Fruit fly (Drosophila melanogaster) whole organism, prepupa: ENCODE results near the gene CG33767.

ENCODE experiments used
- Blimp-1 ChIP-seq: fragments of 200-800 bp; sonication (Bioruptor generic); optimal IDR thresholded peaks from 3 replicates; lab custom pipeline; 2017; ENCODE audit warnings: missing biosample characterization, missing genetic modification characterization, mild to moderate bottlenecking, moderate library complexity, missing genetic modification reagents
- CG10631 ChIP-seq: fragments of 200-800 bp; sonication (Bioruptor generic); optimal IDR thresholded peaks from 2 replicates; lab custom pipeline; 2016; ENCODE audit warnings: missing biosample characterization, missing genetic modification characterization
- CG10669 ChIP-seq: fragments of 200-800 bp; sonication (Bioruptor generic); optimal IDR thresholded peaks from 3 replicates; lab custom pipeline; 2018; ENCODE audit warnings: missing biosample characterization, mild to moderate bottlenecking, missing genetic modification characterization, moderate library complexity
- CG11294 ChIP-seq: fragments of 200-800 bp; sonication (Bioruptor generic); IDR thresholded peaks from 2 replicates; pipeline ENCODE4 v1.3.6; 2022; ENCODE audit warnings: missing biosample characterization, missing genetic modification characterization
- CG11762 ChIP-seq: fragments of 200-800 bp; sonication (Bioruptor generic); optimal IDR thresholded peaks from 3 replicates; lab custom pipeline; 2016; ENCODE audit warnings: missing biosample characterization, missing genetic modification characterization; ENCODE audit not compliant: insufficient read depth
- CG11902 ChIP-seq: fragments of 200-800 bp; sonication (Bioruptor generic); optimal IDR thresholded peaks from 3 replicates; lab custom pipeline; 2016; ENCODE audit warnings: missing biosample characterization, missing genetic modification characterization
- CG15336 ChIP-seq: fragments of 200-800 bp; sonication (Bioruptor generic); IDR thresholded peaks from 2 replicates; pipeline ENCODE4 v1.3.6; 2022; ENCODE audit warnings: missing biosample characterization, missing genetic modification characterization
- CG1621 ChIP-seq: fragments of 200-800 bp; sonication (Bioruptor generic); optimal IDR thresholded peaks from 3 replicates; lab custom pipeline; 2018; ENCODE audit warnings: missing biosample characterization, mild to moderate bottlenecking, missing genetic modification characterization
- CG3032 ChIP-seq: fragments of 200-800 bp; optimal IDR thresholded peaks from 2 replicates; lab custom pipeline; 2019; ENCODE audit warnings: missing biosample characterization, mild to moderate bottlenecking, missing genetic modification characterization, moderate library complexity
- CG34406 ChIP-seq: fragments of 200-800 bp; sonication (Bioruptor generic); optimal IDR thresholded peaks from 3 replicates; lab custom pipeline; 2016; ENCODE audit warnings: missing biosample characterization, missing genetic modification characterization
- CG3919 ChIP-seq: fragments of 200-800 bp; sonication (Bioruptor generic); optimal IDR thresholded peaks from 3 replicates; lab custom pipeline; 2016; ENCODE audit warnings: missing biosample characterization, missing genetic modification characterization
- CG4318 ChIP-seq: fragments of 200-800 bp; sonication (Bioruptor generic); optimal IDR thresholded peaks from 3 replicates; lab custom pipeline; 2017; ENCODE audit warnings: missing biosample characterization, mild to moderate bottlenecking, missing genetic modification characterization
- CG6276 ChIP-seq: fragments of 200-800 bp; sonication (Bioruptor generic); optimal IDR thresholded peaks from 2 replicates; lab custom pipeline; 2017; ENCODE audit warnings: missing biosample characterization, mild to moderate bottlenecking, missing genetic modification characterization
- CG6808 ChIP-seq: fragments of 200-800 bp; sonication (Bioruptor generic); optimal IDR thresholded peaks from 3 replicates; lab custom pipeline; 2017; ENCODE audit warnings: missing biosample characterization, missing genetic modification characterization, mild to moderate bottlenecking, moderate library complexity, missing genetic modification reagents
- CG7368 ChIP-seq: fragments of 200-800 bp; sonication (Bioruptor generic); optimal IDR thresholded peaks from 3 replicates; lab custom pipeline; 2016; ENCODE audit warnings: missing biosample characterization, missing genetic modification characterization
- CG8119 ChIP-seq: fragments of 200-800 bp; sonication (Bioruptor generic); IDR thresholded peaks from 3 replicates; pipeline ENCODE4 v1.3.6; 2022; ENCODE audit warnings: missing biosample characterization, missing genetic modification characterization
- CG8319 ChIP-seq: fragments of 200-800 bp; sonication (Bioruptor generic); optimal IDR thresholded peaks from 3 replicates; lab custom pipeline; 2016; ENCODE audit warnings: missing biosample characterization, missing genetic modification characterization
- CG8632 ChIP-seq: fragments of 200-800 bp; sonication (Bioruptor generic); optimal IDR thresholded peaks from 3 replicates; lab custom pipeline; 2016; ENCODE audit warnings: missing biosample characterization, missing genetic modification characterization
- Eip93F ChIP-seq: fragments of 200-800 bp; sonication (Bioruptor generic); optimal IDR thresholded peaks from 2 replicates; lab custom pipeline; 2016; ENCODE audit warnings: missing biosample characterization, mild to moderate bottlenecking, missing genetic modification characterization
- Hr38 ChIP-seq: sonication (Bioruptor generic); optimal IDR thresholded peaks from 2 replicates; lab custom pipeline; 2016; ENCODE audit warnings: missing biosample characterization, missing genetic modification characterization
- Hr39 ChIP-seq: fragments of 200-800 bp; sonication (Bioruptor generic); optimal IDR thresholded peaks from 2 replicates; lab custom pipeline; 2016; ENCODE audit warnings: missing biosample characterization, missing genetic modification characterization
- OdsH ChIP-seq: fragments of 200-800 bp; sonication (Bioruptor generic); optimal IDR thresholded peaks from 3 replicates; lab custom pipeline; 2016; ENCODE audit warnings: missing biosample characterization, missing genetic modification characterization
- Smox ChIP-seq: fragments of 200-800 bp; sonication (Bioruptor generic); optimal IDR thresholded peaks from 3 replicates; lab custom pipeline; 2016; ENCODE audit warnings: missing biosample characterization, missing genetic modification characterization
- Sox102F ChIP-seq: fragments of 200-800 bp; sonication (Bioruptor generic); optimal IDR thresholded peaks from 2 replicates; lab custom pipeline; 2016; ENCODE audit warnings: missing biosample characterization, mild to moderate bottlenecking, missing genetic modification characterization
- Sox15 ChIP-seq: fragments of 200-800 bp; sonication (Bioruptor generic); optimal IDR thresholded peaks from 3 replicates; lab custom pipeline; 2016; ENCODE audit warnings: missing biosample characterization, missing genetic modification characterization
- achi ChIP-seq: fragments of 200-800 bp; sonication (Bioruptor generic); optimal IDR thresholded peaks from 3 replicates; lab custom pipeline; 2016; ENCODE audit warnings: missing biosample characterization, missing genetic modification characterization
- dac ChIP-seq: fragments of 200-800 bp; sonication (Bioruptor generic); optimal IDR thresholded peaks from 2 replicates; lab custom pipeline; 2017; ENCODE audit warnings: missing biosample characterization, mild to moderate bottlenecking, missing genetic modification characterization
- esn ChIP-seq: fragments of 200-800 bp; sonication (Bioruptor generic); optimal IDR thresholded peaks from 2 replicates; lab custom pipeline; 2016; ENCODE audit warnings: missing biosample characterization, mild to moderate bottlenecking, missing genetic modification characterization, moderate library complexity
- fkh ChIP-seq: fragments of 200-800 bp; sonication (Bioruptor generic); optimal IDR thresholded peaks from 3 replicates; lab custom pipeline; 2017; ENCODE audit warnings: missing biosample characterization, mild to moderate bottlenecking, missing genetic modification characterization, moderate library complexity
- lz ChIP-seq: fragments of 200-800 bp; sonication (Bioruptor generic); optimal IDR thresholded peaks from 3 replicates; lab custom pipeline; 2016; ENCODE audit warnings: missing biosample characterization, missing genetic modification characterization
- net ChIP-seq: fragments of 200-800 bp; sonication (Bioruptor generic); optimal IDR thresholded peaks from 3 replicates; lab custom pipeline; 2016; ENCODE audit warnings: missing biosample characterization, missing genetic modification characterization
- salr ChIP-seq, 2 experiments: fragments of 200-800 bp; sonication (Bioruptor generic); optimal IDR thresholded peaks; 3 replicates each; lab custom pipeline; 2016 to 2018; ENCODE audit warnings: missing biosample characterization in 2 of 2, missing genetic modification characterization in 2 of 2, mild to moderate bottlenecking in 1 of 2
- spab ChIP-seq: fragments of 200-800 bp; sonication (Bioruptor generic); optimal IDR thresholded peaks from 2 replicates; lab custom pipeline; 2017; ENCODE audit warnings: missing biosample characterization, mild to moderate bottlenecking, missing genetic modification characterization, missing genetic modification reagents

CG33767 gene

dm6 chr3L:22646007-22646406, at the start of gene CG33767:
Gene CG33767 (plus strand): TSS chr3L:22646307.
- TF ChIP-seq CG3032 (tag; lab: Kevin White, UChicago): no peak
- no peak for TF ChIP-seq Blimp-1
- TF ChIP-seq CG10669: no peak
- TF ChIP-seq lz: no peak
- no peak for TF ChIP-seq CG34406
- no peak for TF ChIP-seq Sox102F
- TF ChIP-seq CG8319 (GFP tag; lab: Kevin White, UChicago): no peak
- TF ChIP-seq salr (GFP tag; optimal IDR thresholded peaks at IDR 0.05; lab: Kevin White, UChicago): no peak
- TF ChIP-seq CG11762 (GFP tag; lab: Kevin White, UChicago): no peak
- no peak for TF ChIP-seq CG15336 (GFP tag; lab: Robert Waterston, UW)
- TF ChIP-seq fkh (GFP tag; lab: Kevin White, UChicago): no peak
- TF ChIP-seq net (GFP tag; lab: Kevin White, UChicago): no peak
- TF ChIP-seq CG8119 (GFP tag; lab: Robert Waterston, UW): no peak
- TF ChIP-seq CG4318 (GFP tag; lab: Kevin White, UChicago): no peak
- TF ChIP-seq Eip93F: no peak
- no peak for TF ChIP-seq CG10631

dm6 chr3L:22605637-22606419, 40.3 kb upstream of the CG33767 start, which contains the start of gene ND-B14.5AL:
Gene ND-B14.5AL (plus strand): TSS chr3L:22606369.
- no peak for TF ChIP-seq CG11902 (GFP tag; lab: Kevin White, UChicago)
- TF ChIP-seq CG3919 (GFP tag; lab: Kevin White, UChicago): no peak
- no peak for TF ChIP-seq CG15336 (GFP tag; lab: Robert Waterston, UW)
- no peak for TF ChIP-seq Hr38 (GFP tag; lab: Kevin White, UChicago)
- no peak for TF ChIP-seq CG6808 (GFP tag; lab: Kevin White, UChicago)
- TF ChIP-seq achi (GFP tag; lab: Kevin White, UChicago): no peak
- no peak for TF ChIP-seq dac
- no peak for TF ChIP-seq Hr39 (GFP tag; lab: Kevin White, UChicago)
- no peak for TF ChIP-seq CG6276
- no peak for TF ChIP-seq CG7368 (GFP tag; lab: Kevin White, UChicago)

- TF ChIP-seq esn (GFP tag; lab: Kevin White, UChicago) (no peak), OdsH (GFP tag; lab: Kevin White, UChicago) (no peak), Smox (no peak), CG8119 (GFP tag; lab: Robert Waterston, UW) (no peak), lz (no peak)
Measured at dm6 chr3L:22607076-22607475, 39.0 kb upstream of the CG33767 start.

dm6 chr3L:22616784-22617183, 29.3 kb upstream of the CG33767 start:
- TF ChIP-seq OdsH (GFP tag; lab: Kevin White, UChicago) (no peak), CG10631 (no peak), CG11902 (GFP tag; lab: Kevin White, UChicago) (no peak), CG11294 (no peak), CG10669 (no peak), CG6276 (no peak), Smox (no peak), salr (GFP tag; optimal IDR thresholded peaks at IDR 0.05; lab: Kevin White, UChicago) (no peak), net (GFP tag; lab: Kevin White, UChicago) (no peak), spab (GFP tag; lab: Kevin White, UChicago) (no peak), CG8632 (no peak)

- TF ChIP-seq esn (GFP tag; lab: Kevin White, UChicago) (no peak), Sox15 (GFP tag; lab: Kevin White, UChicago) (no peak), CG1621 (tag; lab: Kevin White, UChicago) (no peak), lz (no peak), CG8119 (GFP tag; lab: Robert Waterston, UW) (no peak), CG6276 (no peak)
Measured at dm6 chr3L:22634111-22634510, 12.0 kb upstream of the CG33767 start.
